Worm (Caenorhabditis elegans) whole organism, L4 larva: ENCODE results near the gene rab-39.

Source experiments
- F26F4.8 ChIP-seq: fragments of 200-800 bp; sonication (Bioruptor generic); conservative IDR thresholded peaks from 2 replicates; pipeline ENCODE4 v1.3.6; 2022; ENCODE audit warnings: missing genetic modification characterization, missing compliant biosample characterization
- R02D3.7 ChIP-seq: fragments of 150-350 bp; sonication (generic microtip); optimal IDR thresholded peaks from 3 replicates; lab custom pipeline; 2014; ENCODE audit warnings: missing biosample characterization, missing genetic modification characterization
- T26A8.4 ChIP-seq: fragments of 200-800 bp; sonication (Bioruptor generic); IDR thresholded peaks from 2 replicates; pipeline ENCODE4 v1.3.6; 2022; ENCODE audit warnings: missing genetic modification characterization, missing compliant biosample characterization
- Y48G9A.11 ChIP-seq: fragments of 200-800 bp; sonication (Bioruptor generic); IDR thresholded peaks from 2 replicates; pipeline ENCODE4 v1.3.6; 2022; ENCODE audit warnings: missing genetic modification reagents, missing genetic modification characterization, missing compliant biosample characterization
- ZK337.2 ChIP-seq: fragments of 200-800 bp; sonication (Bioruptor generic); IDR thresholded peaks from 2 replicates; pipeline ENCODE4 v1.3.6; 2022; ENCODE audit warnings: missing genetic modification reagents, missing genetic modification characterization, missing compliant biosample characterization
- aha-1 ChIP-seq: fragments of 150-350 bp; peaks from one replicate; lab custom pipeline; 2014; ENCODE audit warnings: missing biosample characterization, missing genetic modification characterization
- attf-4 ChIP-seq: sonication (generic microtip); optimal IDR thresholded peaks from 3 replicates; lab custom pipeline; 2017; ENCODE audit warnings: missing biosample characterization, missing genetic modification characterization
- ceh-20 ChIP-seq: fragments of 200-800 bp; sonication (Bioruptor generic); IDR thresholded peaks from 2 replicates; pipeline ENCODE4 v1.3.6; 2022; ENCODE audit warnings: missing genetic modification reagents, missing genetic modification characterization, missing compliant biosample characterization
- ceh-28 ChIP-seq: fragments of 150-350 bp; optimal IDR thresholded peaks from 2 replicates; lab custom pipeline; 2014; ENCODE audit warnings: missing biosample characterization, missing genetic modification reagents, missing genetic modification characterization
- ceh-32 ChIP-seq: sonication (generic microtip); optimal IDR thresholded peaks from 2 replicates; lab custom pipeline; 2016; ENCODE audit warnings: mild to moderate bottlenecking, missing genetic modification characterization, missing compliant biosample characterization; ENCODE audit not compliant: poor library complexity
- ceh-62 ChIP-seq: sonication (generic microtip); optimal IDR thresholded peaks from 2 replicates; lab custom pipeline; 2017; ENCODE audit warnings: missing biosample characterization, missing genetic modification characterization
- ceh-82 ChIP-seq: sonication (generic microtip); optimal IDR thresholded peaks from 2 replicates; lab custom pipeline; 2017; ENCODE audit warnings: missing biosample characterization, missing genetic modification characterization
- ces-1 ChIP-seq: fragments of 150-350 bp; sonication (generic microtip); optimal IDR thresholded peaks from 4 replicates; lab custom pipeline; 2014; ENCODE audit warnings: missing biosample characterization, missing genetic modification reagents, missing genetic modification characterization
- cey-2 ChIP-seq: sonication (generic microtip); optimal IDR thresholded peaks from 3 replicates; lab custom pipeline; 2017; ENCODE audit warnings: missing genetic modification characterization, mild to moderate bottlenecking, missing compliant biosample characterization, antibody characterized with exemption, borderline replicate concordance; ENCODE audit not compliant: insufficient read depth
- daf-12 ChIP-seq: fragments of 150-350 bp; optimal IDR thresholded peaks from 2 replicates; lab custom pipeline; 2014; ENCODE audit warnings: missing biosample characterization, missing genetic modification reagents, missing genetic modification characterization
- daf-16 ChIP-seq, 3 experiments: sonication (generic microtip); optimal IDR thresholded peaks; 2 replicates each; lab custom pipeline; 2016 to 2017; ENCODE audit warnings: missing genetic modification characterization in 3 of 3, missing genetic modification reagents in 3 of 3, mild to moderate bottlenecking in 2 of 3, missing compliant biosample characterization in 2 of 3, missing biosample characterization in 1 of 3, moderate library complexity in 1 of 3
- dmd-8 ChIP-seq: fragments of 200-800 bp; sonication (Bioruptor generic); IDR thresholded peaks from 2 replicates; pipeline ENCODE4 v1.3.6; 2022; ENCODE audit warnings: missing genetic modification characterization, missing compliant biosample characterization
- dpl-1 ChIP-seq: fragments of 150-350 bp; optimal IDR thresholded peaks from 2 replicates; lab custom pipeline; 2014; ENCODE audit warnings: missing biosample characterization, missing genetic modification reagents, missing genetic modification characterization
- egl-43 ChIP-seq: fragments of 200-800 bp; sonication (Bioruptor generic); IDR thresholded peaks from 2 replicates; pipeline ENCODE4 v1.3.6; 2022; ENCODE audit warnings: missing genetic modification reagents, missing genetic modification characterization, missing compliant biosample characterization
- fos-1 ChIP-seq: fragments of 150-350 bp; optimal IDR thresholded peaks from 2 replicates; lab custom pipeline; 2014; ENCODE audit warnings: missing biosample characterization, missing genetic modification characterization
- hlh-30 ChIP-seq: sonication (generic microtip); optimal IDR thresholded peaks from 2 replicates; lab custom pipeline; 2017; ENCODE audit warnings: antibody characterized with exemption, mild to moderate bottlenecking, missing genetic modification characterization, missing compliant biosample characterization; ENCODE audit not compliant: insufficient read depth
- jun-1 ChIP-seq: fragments of 150-350 bp; optimal IDR thresholded peaks from 2 replicates; lab custom pipeline; 2014; ENCODE audit warnings: missing biosample characterization, missing genetic modification reagents, missing genetic modification characterization
- lim-7 ChIP-seq: fragments of 200-800 bp; sonication (Bioruptor generic); IDR thresholded peaks from 2 replicates; pipeline ENCODE4 v1.3.6; 2022; ENCODE audit warnings: missing genetic modification characterization, missing compliant biosample characterization
- lin-15B ChIP-seq: fragments of 150-350 bp; sonication (generic microtip); optimal IDR thresholded peaks from 3 replicates; lab custom pipeline; 2014; ENCODE audit warnings: missing biosample characterization, missing genetic modification characterization
- lin-29 ChIP-seq: fragments of 200-800 bp; sonication (Bioruptor generic); IDR thresholded peaks from 2 replicates; pipeline ENCODE4 v1.3.6; 2022; ENCODE audit warnings: missing genetic modification reagents, missing genetic modification characterization, missing compliant biosample characterization
- lsy-2 ChIP-seq, 2 experiments: fragments of 150-350 bp in 1 of 2; sonication (generic microtip) in 1 of 2; optimal IDR thresholded peaks; 2 replicates each; lab custom pipeline; 2014 to 2017; ENCODE audit warnings: missing biosample characterization in 2 of 2, missing genetic modification characterization in 2 of 2
- mdl-1 ChIP-seq, 2 experiments: fragments of 150-350 bp in 1 of 2; sonication (generic microtip) in 1 of 2; optimal IDR thresholded peaks; 2 replicates each; lab custom pipeline; 2014 to 2017; ENCODE audit warnings: missing biosample characterization in 2 of 2, missing genetic modification characterization in 2 of 2
- mep-1 ChIP-seq: fragments of 150-350 bp; sonication (generic microtip); optimal IDR thresholded peaks from 3 replicates; lab custom pipeline; 2014; ENCODE audit warnings: missing biosample characterization, missing genetic modification characterization
- mes-2 ChIP-seq: sonication (generic microtip); optimal IDR thresholded peaks from 2 replicates; lab custom pipeline; 2016; ENCODE audit warnings: missing genotype, mild to moderate bottlenecking, missing genetic modification characterization, missing compliant biosample characterization; ENCODE audit not compliant: poor library complexity, severe bottlenecking
- nhr-10 ChIP-seq: fragments of 150-350 bp; optimal IDR thresholded peaks from 2 replicates; lab custom pipeline; 2014; ENCODE audit warnings: missing biosample characterization, missing genetic modification characterization
- nhr-102 ChIP-seq: sonication (generic microtip); optimal IDR thresholded peaks from 2 replicates; lab custom pipeline; 2016; ENCODE audit warnings: mild to moderate bottlenecking, missing genetic modification characterization, moderate library complexity, missing compliant biosample characterization
- nhr-11 ChIP-seq: fragments of 150-350 bp; optimal IDR thresholded peaks from 2 replicates; lab custom pipeline; 2014; ENCODE audit warnings: missing biosample characterization, missing genetic modification characterization
- nhr-76 ChIP-seq: fragments of 150-350 bp; optimal IDR thresholded peaks from 2 replicates; lab custom pipeline; 2014; ENCODE audit warnings: missing biosample characterization, missing genetic modification characterization
- pqm-1 ChIP-seq: sonication (generic microtip); optimal IDR thresholded peaks from 2 replicates; lab custom pipeline; 2017; ENCODE audit warnings: missing biosample characterization, missing genetic modification characterization
- set-16 ChIP-seq: fragments of 200-800 bp; sonication (Bioruptor generic); IDR thresholded peaks from 2 replicates; pipeline ENCODE4 v1.3.6; 2022; ENCODE audit warnings: missing genetic modification reagents, missing genetic modification characterization, missing compliant biosample characterization
- skn-1 ChIP-seq: fragments of 150-350 bp; optimal IDR thresholded peaks from 2 replicates; lab custom pipeline; 2014; ENCODE audit warnings: missing biosample characterization, missing genetic modification characterization
- snpc-1.2 ChIP-seq: fragments of 200-800 bp; sonication (Bioruptor generic); IDR thresholded peaks from 2 replicates; pipeline ENCODE4 v1.3.6; 2022; ENCODE audit warnings: missing genetic modification reagents, missing genetic modification characterization, missing compliant biosample characterization
- unc-62 ChIP-seq, 3 experiments: fragments of 150-350 bp in 1 of 3; sonication (generic microtip); optimal IDR thresholded peaks in 2 of 3; peaks in 1 of 3; 1 replicate in 1 of 3; 2 replicates in 2 of 3; lab custom pipeline; 2014 to 2017; ENCODE audit warnings: missing biosample characterization in 3 of 3, missing genetic modification characterization in 3 of 3, missing genetic modification reagents in 3 of 3, missing genotype in 1 of 3
- vab-7 ChIP-seq: fragments of 200-800 bp; sonication (Bioruptor generic); IDR thresholded peaks from 2 replicates; pipeline ENCODE4 v1.3.6; 2022; ENCODE audit warnings: missing genetic modification reagents, missing genetic modification characterization, missing compliant biosample characterization
- zag-1 ChIP-seq: fragments of 150-350 bp; optimal IDR thresholded peaks from 2 replicates; lab custom pipeline; 2014; ENCODE audit warnings: missing biosample characterization, missing genetic modification characterization
- zfp-3 ChIP-seq: fragments of 200-800 bp; sonication (Bioruptor generic); conservative IDR thresholded peaks from 2 replicates; pipeline ENCODE4 v1.3.6; 2022; ENCODE audit warnings: missing genetic modification reagents, missing genetic modification characterization, missing compliant biosample characterization
- zip-2 ChIP-seq: fragments of 150-350 bp; optimal IDR thresholded peaks from 2 replicates; lab custom pipeline; 2014; ENCODE audit warnings: missing biosample characterization, missing genetic modification characterization
- ztf-11 ChIP-seq: fragments of 150-350 bp; optimal IDR thresholded peaks from 2 replicates; lab custom pipeline; 2014; ENCODE audit warnings: missing biosample characterization, missing genetic modification characterization

The rab-39 gene

DNA sequence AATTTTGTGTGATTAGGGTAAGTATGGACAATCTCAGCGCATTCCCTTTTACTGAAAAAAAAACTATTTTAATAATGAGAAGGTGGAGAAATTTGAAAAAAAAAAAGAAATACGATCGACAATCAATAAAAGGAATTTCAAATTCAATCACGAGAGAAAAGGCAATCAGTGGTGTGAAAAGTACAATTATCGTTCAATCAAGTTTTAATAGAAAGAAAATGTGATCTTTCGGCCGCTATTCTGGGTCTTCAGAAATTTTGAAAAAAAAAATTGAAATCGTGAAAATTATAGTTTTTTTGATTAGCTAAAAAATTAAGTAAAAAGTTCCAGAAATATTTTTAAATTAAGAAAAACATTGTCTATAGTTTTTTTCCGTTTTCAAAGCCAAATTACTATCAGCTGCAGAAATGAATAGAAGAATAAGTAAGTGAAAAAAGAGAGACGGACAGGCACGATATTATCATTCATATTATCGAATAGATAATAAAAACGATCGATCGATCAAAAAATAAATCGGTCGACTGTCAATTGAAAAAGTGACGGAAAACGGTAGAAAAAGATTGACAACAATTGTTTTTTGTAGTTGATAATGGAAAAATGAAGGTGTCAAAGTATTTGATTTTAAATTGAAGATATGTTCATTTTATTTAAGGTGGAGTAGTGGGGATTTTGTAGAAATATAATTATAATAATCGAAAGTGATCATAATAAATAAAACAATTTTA lies 42.5 kb downstream of the rab-39 start, which contains the start of gene gldi-3 (continued):
- TF ChIP-seq mdl-1 (tag; optimal IDR thresholded peaks at IDR 0.05; lab: Kevin White, UChicago) (no peak), jun-1 (tag; lab: Kevin White, UChicago) (no peak), cey-2 (tag; lab: Kevin White, UChicago) (no peak), ceh-20 (GFP tag; lab: Robert Waterston, UW) (no peak), dpl-1 (GFP tag; lab: Kevin White, UChicago) (no peak), lsy-2 (tag; optimal IDR thresholded peaks at IDR 0.05; lab: Kevin White, UChicago) (no peak), lin-15B (tag; lab: Kevin White, UChicago) (no peak), T26A8.4 (GFP tag; lab: Robert Waterston, UW) (no peak), pqm-1 (tag; lab: Kevin White, UChicago) (peak; percentile 45), nhr-11 (tag; lab: Kevin White, UChicago) (no peak), nhr-76 (tag; lab: Kevin White, UChicago) (no peak), daf-12 (tag; lab: Kevin White, UChicago) (no peak), attf-4 (no peak), ZK337.2 (GFP tag; lab: Robert Waterston, UW) (no peak), set-16 (GFP tag; lab: Robert Waterston, UW) (no peak), mep-1 (tag; lab: Kevin White, UChicago) (no peak), ceh-28 (no peak), vab-7 (GFP tag; lab: Robert Waterston, UW) (no peak), nhr-102 (no peak), Y48G9A.11 (no peak), ceh-32 (tag; lab: Kevin White, UChicago) (no peak), aha-1 (no peak), ceh-82 (tag; lab: Kevin White, UChicago) (no peak), zag-1 (no peak), hlh-30 (tag; lab: Kevin White, UChicago) (no peak), R02D3.7 (no peak), dmd-8 (GFP tag; lab: Robert Waterston, UW) (no peak), lim-7 (GFP tag; lab: Robert Waterston, UW) (no peak), ces-1 (GFP tag; lab: Kevin White, UChicago) (no peak), mes-2 (tag; lab: Kevin White, UChicago) (no peak), F26F4.8 (GFP tag; lab: Robert Waterston, UW) (no peak), ceh-62 (tag; lab: Kevin White, UChicago) (no peak), lin-29 (no peak)
- TF ChIP-seq, all 104 proteins: peak for 12

ce11 chrII:9279016-9279415 lies 43.7 kb downstream of the rab-39 start:
- TF ChIP-seq aha-1 (peak; percentile 58), ceh-28 (no peak)
- TF ChIP-seq, all 104 proteins: peak for 1

ce11 chrII:9277153-9277552 lies 45.6 kb downstream of the rab-39 start:
- TF ChIP-seq egl-43 (GFP tag; lab: Robert Waterston, UW) (no peak), unc-62 (GFP tag; optimal IDR thresholded peaks at IDR 0.05 in 1 of 2; lab: Kevin White, UChicago) (peak in 1 of 2 experiments; percentile 45), unc-62 (tag; optimal IDR thresholded peaks at IDR 0.05; lab: Kevin White, UChicago) (no peak)

ce11 chrII:9275173-9275572 lies 47.5 kb downstream of the rab-39 start:
- no peak for TF ChIP-seq skn-1 (tag; lab: Kevin White, UChicago)
- no peak for TF ChIP-seq daf-16 (GFP tag; optimal IDR thresholded peaks at IDR 0.05; lab: Kevin White, UChicago)
- peak; percentile 8 for TF ChIP-seq daf-16 (tag; optimal IDR thresholded peaks at IDR 0.05; lab: Kevin White, UChicago)
- TF ChIP-seq zfp-3: no peak
- no peak for TF ChIP-seq fos-1 (tag; lab: Kevin White, UChicago)
- peak; percentile 36 for TF ChIP-seq nhr-10 (tag; lab: Kevin White, UChicago)
- no peak for TF ChIP-seq ztf-11 (tag; lab: Kevin White, UChicago)
- no peak for TF ChIP-seq zip-2 (tag; lab: Kevin White, UChicago)
- TF ChIP-seq snpc-1.2 (GFP tag; lab: Robert Waterston, UW): 0 out of 2 replicates have a peak, but pooled peaks have one; percentile 39
- TF ChIP-seq daf-12 (tag; lab: Kevin White, UChicago): no peak
- no peak for TF ChIP-seq F26F4.8 (GFP tag; lab: Robert Waterston, UW)
- no peak for TF ChIP-seq jun-1 (tag; lab: Kevin White, UChicago)
